Fruit fly (Drosophila melanogaster) whole organism, embryonic: ENCODE data around the gene Map205.

Experiments
- ATbp ChIP-seq: fragments of 200-800 bp; sonication (Bioruptor generic); optimal IDR thresholded peaks from 2 replicates; lab custom pipeline; 2017; ENCODE audit warnings: missing biosample characterization, mild to moderate bottlenecking, missing genetic modification characterization, missing genetic modification reagents
- CG10462 ChIP-seq: fragments of 200-800 bp; sonication (Bioruptor generic); optimal IDR thresholded peaks from 2 replicates; lab custom pipeline; 2016; ENCODE audit warnings: missing biosample characterization, missing genetic modification characterization
- CG10654 ChIP-seq: fragments of 200-800 bp; sonication (Bioruptor generic); optimal IDR thresholded peaks from 2 replicates; lab custom pipeline; 2016; ENCODE audit warnings: missing biosample characterization, missing genetic modification characterization
- CG11456 ChIP-seq: fragments of 200-800 bp; sonication (Bioruptor generic); IDR thresholded peaks from 3 replicates; pipeline ENCODE4 v1.3.6; 2022; ENCODE audit warnings: missing biosample characterization, missing genetic modification characterization
- CG11504 ChIP-seq: fragments of 200-800 bp; sonication (Bioruptor generic); optimal IDR thresholded peaks from 3 replicates; lab custom pipeline; 2019; ENCODE audit warnings: missing biosample characterization, mild to moderate bottlenecking, missing genetic modification characterization, moderate library complexity
- CG17361 ChIP-seq: fragments of 200-800 bp; sonication (Bioruptor generic); IDR thresholded peaks from 3 replicates; pipeline ENCODE4 v1.3.6; 2022; ENCODE audit warnings: missing biosample characterization, missing genetic modification characterization
- CG2120 ChIP-seq: fragments of 200-800 bp; sonication (Bioruptor generic); optimal IDR thresholded peaks from 3 replicates; lab custom pipeline; 2016; ENCODE audit warnings: missing biosample characterization, missing genetic modification characterization
- CG30020 ChIP-seq: fragments of 200-800 bp; optimal IDR thresholded peaks from 2 replicates; lab custom pipeline; 2019; ENCODE audit warnings: missing biosample characterization, mild to moderate bottlenecking, missing genetic modification characterization, moderate library complexity
- CG34376 ChIP-seq: fragments of 200-800 bp; sonication (Bioruptor generic); optimal IDR thresholded peaks from 2 replicates; lab custom pipeline; 2018; ENCODE audit warnings: missing biosample characterization, mild to moderate bottlenecking, missing genetic modification characterization
- CG3838 ChIP-seq: fragments of 200-800 bp; sonication (Bioruptor generic); optimal IDR thresholded peaks from 3 replicates; lab custom pipeline; 2016; ENCODE audit warnings: missing biosample characterization, missing genetic modification characterization
- CG4707 ChIP-seq: fragments of 200-800 bp; sonication (Bioruptor generic); optimal IDR thresholded peaks from 2 replicates; lab custom pipeline; 2018; ENCODE audit warnings: missing biosample characterization, mild to moderate bottlenecking, missing genetic modification characterization, moderate library complexity
- CG4730 ChIP-seq: fragments of 200-800 bp; sonication (Bioruptor generic); IDR thresholded peaks from 2 replicates; pipeline ENCODE4 v1.3.6; 2022; ENCODE audit warnings: missing biosample characterization, missing genetic modification characterization
- CG4854 ChIP-seq: fragments of 200-800 bp; sonication (Bioruptor generic); optimal IDR thresholded peaks from 2 replicates; lab custom pipeline; 2016; ENCODE audit warnings: missing biosample characterization, missing genetic modification characterization, inconsistent platforms
- CG6683 ChIP-seq: fragments of 200-800 bp; sonication (Bioruptor generic); optimal IDR thresholded peaks from 2 replicates; lab custom pipeline; 2017; ENCODE audit warnings: missing biosample characterization, mild to moderate bottlenecking, missing genetic modification characterization, missing genetic modification reagents
- CG7786 ChIP-seq: fragments of 200-800 bp; sonication (Bioruptor generic); optimal IDR thresholded peaks from 2 replicates; lab custom pipeline; 2016; ENCODE audit warnings: missing biosample characterization, missing genetic modification characterization
- CG9817 ChIP-seq: fragments of 200-800 bp; sonication (Bioruptor generic); optimal IDR thresholded peaks from 2 replicates; lab custom pipeline; 2018; ENCODE audit warnings: missing biosample characterization, mild to moderate bottlenecking, missing genetic modification characterization, moderate library complexity
- Deaf1 ChIP-seq: fragments of 200-800 bp; optimal IDR thresholded peaks from 3 replicates; lab custom pipeline; 2019; ENCODE audit warnings: missing biosample characterization, mild to moderate bottlenecking, missing genetic modification characterization, moderate library complexity
- Dp ChIP-seq: fragments of 200-800 bp; sonication (Bioruptor generic); optimal IDR thresholded peaks from 2 replicates; lab custom pipeline; 2018; ENCODE audit warnings: missing biosample characterization, mild to moderate bottlenecking, missing genetic modification characterization, moderate library complexity
- Fer1 ChIP-seq: fragments of 200-800 bp; sonication (Bioruptor generic); optimal IDR thresholded peaks from 2 replicates; lab custom pipeline; 2017; ENCODE audit warnings: missing biosample characterization, mild to moderate bottlenecking, missing genetic modification characterization
- Mad ChIP-seq: fragments of 200-800 bp; sonication (Bioruptor generic); optimal IDR thresholded peaks from 2 replicates; lab custom pipeline; 2016; ENCODE audit warnings: missing biosample characterization, missing genetic modification characterization
- Mes4 ChIP-seq: fragments of 200-800 bp; sonication (Bioruptor generic); optimal IDR thresholded peaks from 2 replicates; lab custom pipeline; 2016; ENCODE audit warnings: missing biosample characterization, missing genetic modification characterization
- NFAT ChIP-seq: fragments of 200-800 bp; sonication (Bioruptor generic); IDR thresholded peaks from 2 replicates; pipeline ENCODE4 v1.3.6; 2022; ENCODE audit warnings: missing biosample characterization, missing genetic modification characterization
- NK7.1 ChIP-seq: fragments of 200-800 bp; sonication (Bioruptor generic); optimal IDR thresholded peaks from 3 replicates; lab custom pipeline; 2016; ENCODE audit warnings: missing biosample characterization, missing genetic modification characterization
- Neu2 ChIP-seq: fragments of 200-800 bp; sonication (Bioruptor generic); optimal IDR thresholded peaks from 3 replicates; lab custom pipeline; 2016; ENCODE audit warnings: missing biosample characterization, missing genetic modification characterization, borderline replicate concordance
- Oli ChIP-seq: fragments of 200-800 bp; sonication (Bioruptor generic); optimal IDR thresholded peaks from 2 replicates; lab custom pipeline; 2018; ENCODE audit warnings: missing biosample characterization, mild to moderate bottlenecking, missing genetic modification characterization, moderate library complexity
- Pdp1 ChIP-seq, 2 experiments: fragments of 200-800 bp; sonication (Bioruptor generic); optimal IDR thresholded peaks; 3 replicates each; lab custom pipeline; 2016; ENCODE audit warnings: missing biosample characterization in 2 of 2, missing genetic modification characterization in 2 of 2, mild to moderate bottlenecking in 1 of 2, moderate library complexity in 1 of 2
- Rfx ChIP-seq: fragments of 200-800 bp; sonication (Bioruptor generic); IDR thresholded peaks from 2 replicates; pipeline ENCODE4 v1.3.6; 2022; ENCODE audit warnings: missing biosample characterization, missing genetic modification characterization
- Scr ChIP-seq: fragments of 200-800 bp; sonication (Bioruptor generic); IDR thresholded peaks from 2 replicates; pipeline ENCODE4 v1.3.6; 2022; ENCODE audit warnings: missing biosample characterization, missing genetic modification characterization; ENCODE audit not compliant: partially characterized antibody
- Sin3A ChIP-seq: fragments of >200 bp; optimal IDR thresholded peaks from 2 replicates; lab custom pipeline; 2018
- Sox100B ChIP-seq: fragments of 200-800 bp; sonication (Bioruptor generic); optimal IDR thresholded peaks from 3 replicates; lab custom pipeline; 2018; ENCODE audit warnings: missing biosample characterization, mild to moderate bottlenecking, missing genetic modification characterization
- Usf ChIP-seq: fragments of 200-800 bp; sonication (Bioruptor generic); optimal IDR thresholded peaks from 2 replicates; lab custom pipeline; 2017; ENCODE audit warnings: missing genotype, missing biosample characterization, missing genetic modification characterization
- ac ChIP-seq: fragments of 200-800 bp; sonication (Bioruptor generic); optimal IDR thresholded peaks from 3 replicates; lab custom pipeline; 2017; ENCODE audit warnings: missing biosample characterization, mild to moderate bottlenecking, missing genetic modification characterization
- cas ChIP-seq: fragments of 200-800 bp; sonication (Bioruptor generic); IDR thresholded peaks from 2 replicates; pipeline ENCODE4 v1.3.6; 2022; ENCODE audit warnings: missing biosample characterization, missing genetic modification characterization
- chif ChIP-seq, 2 experiments: fragments of 200-800 bp; sonication (Bioruptor generic); optimal IDR thresholded peaks; 3 replicates each; lab custom pipeline; 2016; ENCODE audit warnings: missing biosample characterization in 2 of 2, missing genetic modification characterization in 2 of 2
- croc ChIP-seq: fragments of 200-800 bp; sonication (Bioruptor generic); conservative IDR thresholded peaks from 3 replicates; pipeline ENCODE4 v1.3.6; 2022; ENCODE audit warnings: missing biosample characterization, missing genetic modification characterization
- crp ChIP-seq, 2 experiments: fragments of 200-800 bp; sonication (Bioruptor generic); optimal IDR thresholded peaks; 2 replicates in 1 of 2; 3 replicates in 1 of 2; lab custom pipeline; 2017; ENCODE audit warnings: missing biosample characterization in 2 of 2, missing genetic modification characterization in 2 of 2, mild to moderate bottlenecking in 1 of 2, moderate library complexity in 1 of 2
- dati ChIP-seq: fragments of 200-800 bp; sonication (Bioruptor generic); IDR thresholded peaks from 2 replicates; pipeline ENCODE4 v1.3.6; 2022; ENCODE audit warnings: missing biosample characterization, missing genetic modification characterization
- dm ChIP-seq: fragments of 200-800 bp; sonication (Bioruptor generic); optimal IDR thresholded peaks from 3 replicates; lab custom pipeline; 2016; ENCODE audit warnings: missing biosample characterization, missing genetic modification characterization
- fd64A ChIP-seq: fragments of 200-800 bp; sonication (Bioruptor generic); optimal IDR thresholded peaks from 3 replicates; lab custom pipeline; 2018; ENCODE audit warnings: missing biosample characterization, mild to moderate bottlenecking, missing genetic modification characterization
- gfzf ChIP-seq: fragments of 200-800 bp; sonication (Bioruptor generic); optimal IDR thresholded peaks from 2 replicates; lab custom pipeline; 2016; ENCODE audit warnings: missing biosample characterization, mild to moderate bottlenecking, missing genetic modification characterization, moderate library complexity
- phol ChIP-seq: fragments of 200-800 bp; sonication (Bioruptor generic); optimal IDR thresholded peaks from 3 replicates; lab custom pipeline; 2018; ENCODE audit warnings: missing biosample characterization, mild to moderate bottlenecking, missing genetic modification characterization, moderate library complexity
- repo ChIP-seq: fragments of 200-800 bp; sonication (Bioruptor generic); optimal IDR thresholded peaks from 2 replicates; lab custom pipeline; 2016; ENCODE audit warnings: missing biosample characterization, missing genetic modification characterization
- sens-2 ChIP-seq: fragments of 200-800 bp; sonication (Bioruptor generic); IDR thresholded peaks from 2 replicates; pipeline ENCODE4 v1.3.6; 2022; ENCODE audit warnings: missing biosample characterization, missing genetic modification characterization
- shn ChIP-seq: fragments of 200-800 bp; sonication (Bioruptor generic); optimal IDR thresholded peaks from 3 replicates; lab custom pipeline; 2016; ENCODE audit warnings: missing biosample characterization, missing genetic modification characterization
- slou ChIP-seq: fragments of 200-800 bp; sonication (Bioruptor generic); optimal IDR thresholded peaks from 3 replicates; lab custom pipeline; 2016; ENCODE audit warnings: missing biosample characterization, missing genetic modification characterization
- sna ChIP-seq: fragments of 200-800 bp; sonication (Bioruptor generic); IDR thresholded peaks from 2 replicates; pipeline ENCODE4 v1.3.6; 2022; ENCODE audit warnings: missing biosample characterization, missing genetic modification characterization; ENCODE audit not compliant: partially characterized antibody
- so ChIP-seq: fragments of 200-800 bp; sonication (Bioruptor generic); IDR thresholded peaks from 3 replicates; pipeline ENCODE4 v1.3.6; 2022; ENCODE audit warnings: missing biosample characterization, missing genetic modification characterization
- tin ChIP-seq: fragments of 200-800 bp; sonication (Bioruptor generic); optimal IDR thresholded peaks from 3 replicates; lab custom pipeline; 2016; ENCODE audit warnings: missing biosample characterization, missing genetic modification characterization
- tup ChIP-seq: fragments of 200-800 bp; sonication (Bioruptor generic); optimal IDR thresholded peaks from 2 replicates; lab custom pipeline; 2016; ENCODE audit warnings: missing biosample characterization, mild to moderate bottlenecking, missing genetic modification characterization, moderate library complexity
- wek ChIP-seq: fragments of 200-800 bp; sonication (Bioruptor generic); optimal IDR thresholded peaks from 3 replicates; lab custom pipeline; 2018; ENCODE audit warnings: missing biosample characterization, mild to moderate bottlenecking, missing genetic modification characterization, moderate library complexity

Gene Map205

dm6 chr3R:32051782-32052503 is 16.3 kb downstream of the Map205 start, which contains the start of the genes krz and mod (continued):
- TF ChIP-seq sens-2 (GFP tag; lab: Robert Waterston, UW) (no peak), fd64A (no peak), wek (GFP tag; lab: Kevin White, UChicago) (no peak), CG10462 (GFP tag; lab: Kevin White, UChicago) (no peak), CG4854 (no peak), dm (GFP tag; lab: Kevin White, UChicago) (peak; percentile 40), gfzf (peak; percentile 56), CG2120 (GFP tag; lab: Kevin White, UChicago) (peak; percentile 50), NK7.1 (GFP tag; lab: Kevin White, UChicago) (no peak), CG11456 (no peak), Rfx (GFP tag; lab: Robert Waterston, UW) (no peak; the same call in 1 of the 2 replicates), Dp (GFP tag; lab: Kevin White, UChicago) (no peak), Oli (tag; lab: Kevin White, UChicago) (no peak), CG6683 (GFP tag; lab: Kevin White, UChicago) (no peak), NFAT (GFP tag; lab: Robert Waterston, UW) (no peak), sna (GFP tag; lab: Robert Waterston, UW) (no peak), Mad (GFP tag; lab: Kevin White, UChicago) (peak; percentile 3), CG34376 (GFP tag; lab: Kevin White, UChicago) (no peak), CG3838 (no peak), Pdp1 (GFP tag; optimal IDR thresholded peaks at IDR 0.05; lab: Kevin White, UChicago) (peak; percentile 28 to 40), so (no peak), shn (GFP tag; lab: Kevin White, UChicago) (peak; percentile 2), tup (GFP tag; lab: Kevin White, UChicago) (no peak), Sin3A (lab: Kevin White, UChicago) (no peak), Scr (GFP tag; lab: Robert Waterston, UW) (peak; percentile 28; the same call in 1 of the 2 replicates), CG10654 (GFP tag; lab: Kevin White, UChicago) (no peak), Deaf1 (no peak), slou (GFP tag; lab: Kevin White, UChicago) (no peak), Fer1 (GFP tag; lab: Kevin White, UChicago) (peak; percentile 7), dati (GFP tag; lab: Robert Waterston, UW) (no peak), CG7786 (GFP tag; lab: Kevin White, UChicago) (peak; percentile 39), crp (GFP tag; optimal IDR thresholded peaks at IDR 0.05; lab: Kevin White, UChicago) (no peak), CG4730 (GFP tag; lab: Robert Waterston, UW) (no peak), CG30020 (tag; lab: Kevin White, UChicago) (peak; percentile 92), tin (GFP tag; lab: Kevin White, UChicago) (peak; percentile 11), Sox100B (GFP tag; lab: Kevin White, UChicago) (no peak), chif (GFP tag; optimal IDR thresholded peaks at IDR 0.05; lab: Kevin White, UChicago) (no peak), phol (tag; lab: Kevin White, UChicago) (peak; percentile 12), cas (GFP tag; lab: Robert Waterston, UW) (no peak), Neu2 (GFP tag; lab: Kevin White, UChicago) (no peak), croc (GFP tag; lab: Robert Waterston, UW) (no peak), ac (no peak), CG9817 (tag; lab: Kevin White, UChicago) (no peak), CG11504 (tag; lab: Kevin White, UChicago) (no peak), ATbp (no peak), Mes4 (GFP tag; lab: Kevin White, UChicago) (no peak), Usf (GFP tag; lab: Kevin White, UChicago) (no peak), repo (no peak), CG4707 (peak; percentile 14), CG17361 (GFP tag; lab: Robert Waterston, UW) (peak; percentile 79; the same call in 2 of the 3 replicates)
